Worm (Caenorhabditis elegans) whole organism, mixed stage, embryonic: ENCODE results near the gene str-45.

Experiments used
- ceh-39 ChIP-seq: fragments of 150-350 bp; optimal IDR thresholded peaks from 2 replicates; lab custom pipeline; 2014; ENCODE audit warnings: missing biosample characterization, missing genetic modification characterization
- ceh-83 ChIP-seq: fragments of 200-800 bp; sonication (Bioruptor generic); optimal IDR thresholded peaks from 2 replicates; lab custom pipeline; 2018; ENCODE audit warnings: mild to moderate bottlenecking, missing genetic modification characterization, missing compliant biosample characterization
- drap-1 ChIP-seq: fragments of 200-800 bp; sonication (Bioruptor generic); optimal IDR thresholded peaks from 3 replicates; lab custom pipeline; 2018; ENCODE audit warnings: mild to moderate bottlenecking, missing genetic modification characterization, missing compliant biosample characterization
- flh-1 ChIP-seq: fragments of 200-800 bp; sonication (Bioruptor generic); optimal IDR thresholded peaks from 2 replicates; lab custom pipeline; 2018; ENCODE audit warnings: mild to moderate bottlenecking, missing genetic modification characterization, moderate library complexity, missing compliant biosample characterization
- ham-2 ChIP-seq: fragments of 200-800 bp; sonication (Bioruptor generic); optimal IDR thresholded peaks from 2 replicates; lab custom pipeline; 2018; ENCODE audit warnings: mild to moderate bottlenecking, missing genetic modification characterization, missing compliant biosample characterization
- hlh-1 ChIP-seq: fragments of 150-350 bp; optimal IDR thresholded peaks from 2 replicates; lab custom pipeline; 2014; ENCODE audit warnings: missing biosample characterization, missing genetic modification reagents, missing genetic modification characterization
- lin-13 ChIP-seq: fragments of 150-350 bp; optimal IDR thresholded peaks from 2 replicates; lab custom pipeline; 2014; ENCODE audit warnings: missing biosample characterization, missing genetic modification characterization
- lsy-2 ChIP-seq: fragments of 150-350 bp; optimal IDR thresholded peaks from 2 replicates; lab custom pipeline; 2014; ENCODE audit warnings: missing biosample characterization, missing genetic modification characterization
- nhr-28 ChIP-seq: fragments of 150-350 bp; optimal IDR thresholded peaks from 2 replicates; lab custom pipeline; 2014; ENCODE audit warnings: missing biosample characterization, missing genetic modification characterization
- pha-4 ChIP-seq: fragments of 150-350 bp; optimal IDR thresholded peaks from 2 replicates; lab custom pipeline; 2018; ENCODE audit warnings: missing biosample characterization, missing genetic modification reagents, missing genetic modification characterization
- ztf-11 ChIP-seq: fragments of 150-350 bp; optimal IDR thresholded peaks from 2 replicates; lab custom pipeline; 2014; ENCODE audit warnings: missing biosample characterization, missing genetic modification characterization

DNA sequence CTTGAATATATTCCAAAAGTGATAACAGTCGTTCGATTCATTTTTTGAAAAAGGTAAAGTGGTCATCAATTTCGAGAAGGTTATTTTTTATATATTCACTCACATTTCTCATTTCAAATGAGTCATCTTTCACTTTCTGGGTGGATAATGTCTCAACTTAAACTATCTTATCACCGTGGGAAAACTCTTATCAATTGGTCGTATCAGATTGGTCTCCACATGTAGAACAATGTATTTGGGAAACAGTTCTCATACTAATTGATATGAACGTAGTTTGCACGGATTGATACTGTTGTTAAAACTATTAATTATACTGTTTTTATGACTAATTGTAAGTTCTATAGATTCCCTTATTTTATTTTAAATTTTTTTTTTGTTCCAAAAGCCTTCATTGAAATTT lies 25.0 kb upstream of the str-45 start:
- TF ChIP-seq flh-1 (GFP tag; lab: Kevin White, UChicago) (no peak), pha-4 (tag; lab: Kevin White, UChicago) (no peak), nhr-28 (no peak), ham-2 (GFP tag; lab: Kevin White, UChicago) (no peak), ztf-11 (no peak), lin-13 (tag; lab: Kevin White, UChicago) (no peak), ceh-39 (no peak), ceh-83 (no peak), hlh-1 (tag; lab: Kevin White, UChicago) (no peak), drap-1 (GFP tag; lab: Kevin White, UChicago) (no peak), lsy-2 (tag; lab: Kevin White, UChicago) (no peak)
